Fruit fly (Drosophila melanogaster) whole organism, embryonic: ENCODE results near the gene Dh31.
A peak's percentile ranks its signal among the peaks of the same experiment; 100 is the strongest.

Experiments used
- Abd-B ChIP-seq: fragments of 200-800 bp; sonication (Bioruptor generic); optimal IDR thresholded peaks from 2 replicates; lab custom pipeline; 2018; ENCODE audit warnings: missing biosample characterization, mild to moderate bottlenecking, missing genetic modification characterization, moderate library complexity
- Asciz ChIP-seq: fragments of 200-800 bp; sonication (Bioruptor generic); optimal IDR thresholded peaks from 2 replicates; lab custom pipeline; 2017; ENCODE audit warnings: missing biosample characterization, mild to moderate bottlenecking, missing genetic modification characterization, missing genetic modification reagents
- Atf-2 ChIP-seq: fragments of 200-800 bp; sonication (Bioruptor generic); optimal IDR thresholded peaks from 2 replicates; lab custom pipeline; 2016; ENCODE audit warnings: missing biosample characterization, missing genetic modification characterization
- C15 ChIP-seq: fragments of 200-800 bp; sonication (Bioruptor generic); IDR thresholded peaks from 3 replicates; pipeline ENCODE4 v1.3.6; 2022; ENCODE audit warnings: missing biosample characterization, missing genetic modification characterization
- CG12155 ChIP-seq: fragments of 200-800 bp; sonication (Bioruptor generic); optimal IDR thresholded peaks from 3 replicates; lab custom pipeline; 2016; ENCODE audit warnings: missing biosample characterization, missing genetic modification characterization
- CG13624 ChIP-seq: fragments of 200-800 bp; sonication (Bioruptor generic); optimal IDR thresholded peaks from 2 replicates; lab custom pipeline; 2016; ENCODE audit warnings: missing biosample characterization, missing genetic modification characterization
- CG15514 ChIP-seq: fragments of 200-800 bp; sonication (Bioruptor generic); optimal IDR thresholded peaks from 3 replicates; lab custom pipeline; 2017; ENCODE audit warnings: missing biosample characterization, missing genetic modification characterization, mild to moderate bottlenecking, moderate library complexity, missing genetic modification reagents
- CG15601 ChIP-seq: fragments of 200-800 bp; sonication (Bioruptor generic); optimal IDR thresholded peaks from 3 replicates; lab custom pipeline; 2019; ENCODE audit warnings: missing biosample characterization, mild to moderate bottlenecking, missing genetic modification characterization, moderate library complexity
- CG17186 ChIP-seq: fragments of 200-800 bp; sonication (Bioruptor generic); optimal IDR thresholded peaks from 3 replicates; lab custom pipeline; 2017; ENCODE audit warnings: missing biosample characterization, missing genetic modification reagents, missing genetic modification characterization
- CG17829 ChIP-seq: fragments of 200-800 bp; optimal IDR thresholded peaks from 2 replicates; lab custom pipeline; 2019; ENCODE audit warnings: missing biosample characterization, mild to moderate bottlenecking, missing genetic modification characterization, moderate library complexity
- CG18619 ChIP-seq: fragments of 200-800 bp; sonication (Bioruptor generic); optimal IDR thresholded peaks from 3 replicates; lab custom pipeline; 2017; ENCODE audit warnings: missing biosample characterization, mild to moderate bottlenecking, missing genetic modification characterization
- CG31224 ChIP-seq: fragments of 200-800 bp; sonication (Bioruptor generic); IDR thresholded peaks from 2 replicates; pipeline ENCODE4 v1.3.6; 2022; ENCODE audit warnings: missing biosample characterization, missing genetic modification characterization
- CG32532 ChIP-seq: fragments of 200-800 bp; sonication (Bioruptor generic); IDR thresholded peaks from 2 replicates; pipeline ENCODE4 v1.3.6; 2022; ENCODE audit warnings: missing biosample characterization, missing genetic modification characterization
- CG32767 ChIP-seq: fragments of 200-800 bp; sonication (Bioruptor generic); IDR thresholded peaks from 2 replicates; pipeline ENCODE4 v1.3.6; 2022; ENCODE audit warnings: missing biosample characterization, missing genetic modification characterization
- CG3847 ChIP-seq: fragments of 200-800 bp; sonication (Bioruptor generic); IDR thresholded peaks from 2 replicates; pipeline ENCODE4 v1.3.6; 2022; ENCODE audit warnings: missing biosample characterization, missing genetic modification characterization
- CG7839 ChIP-seq: fragments of 200-800 bp; sonication (Bioruptor generic); optimal IDR thresholded peaks from 3 replicates; lab custom pipeline; 2018; ENCODE audit warnings: missing biosample characterization, mild to moderate bottlenecking, missing genetic modification characterization, moderate library complexity
- CG9215 ChIP-seq: fragments of 200-800 bp; sonication (Bioruptor generic); IDR thresholded peaks from 2 replicates; pipeline ENCODE4 v1.3.6; 2022; ENCODE audit warnings: missing biosample characterization, missing genetic modification characterization
- Chrac-16 ChIP-seq: fragments of 200-800 bp; sonication (Bioruptor generic); optimal IDR thresholded peaks from 3 replicates; lab custom pipeline; 2016; ENCODE audit warnings: missing biosample characterization, missing genetic modification characterization
- D19B ChIP-seq: fragments of 200-800 bp; sonication (Bioruptor generic); optimal IDR thresholded peaks from 2 replicates; lab custom pipeline; 2017; ENCODE audit warnings: missing biosample characterization, mild to moderate bottlenecking, missing genetic modification characterization
- HLH3B ChIP-seq: fragments of 200-800 bp; sonication (Bioruptor generic); IDR thresholded peaks from 2 replicates; pipeline ENCODE4 v1.3.6; 2022; ENCODE audit warnings: missing biosample characterization, missing genetic modification characterization
- Hey ChIP-seq: fragments of 200-800 bp; sonication (Bioruptor generic); optimal IDR thresholded peaks from 3 replicates; lab custom pipeline; 2018; ENCODE audit warnings: missing biosample characterization, mild to moderate bottlenecking, missing genetic modification characterization
- Myb ChIP-seq: fragments of 200-800 bp; sonication (Bioruptor generic); optimal IDR thresholded peaks from 2 replicates; lab custom pipeline; 2016; ENCODE audit warnings: missing biosample characterization, missing genetic modification characterization
- NC2β ChIP-seq: fragments of 200-800 bp; sonication (Bioruptor generic); optimal IDR thresholded peaks from 2 replicates; lab custom pipeline; 2016; ENCODE audit warnings: missing biosample characterization, missing genetic modification characterization
- Oaz ChIP-seq: fragments of 200-800 bp; sonication (Bioruptor generic); IDR thresholded peaks from 2 replicates; pipeline ENCODE4 v1.3.6; 2022; ENCODE audit warnings: missing biosample characterization, missing genetic modification characterization
- Rx ChIP-seq: fragments of 200-800 bp; sonication (Bioruptor generic); IDR thresholded peaks from 2 replicates; pipeline ENCODE4 v1.3.6; 2022; ENCODE audit warnings: missing biosample characterization, missing genetic modification characterization
- Trl ChIP-seq, 3 experiments: fragments of >200 bp in 2 of 3; fragments of 200-800 bp in 1 of 3; sonication (Bioruptor generic) in 1 of 3; optimal IDR thresholded peaks; 2 replicates in 1 of 3; 3 replicates in 2 of 3; lab custom pipeline; 2016 to 2017; ENCODE audit warnings: missing biosample characterization in 1 of 3, missing genetic modification characterization in 1 of 3
- cad ChIP-seq: fragments of >200 bp; optimal IDR thresholded peaks from 2 replicates; lab custom pipeline; 2017; ENCODE audit warnings: missing biosample characterization, missing genetic modification characterization
- ci ChIP-seq: fragments of 200-800 bp; sonication (Bioruptor generic); IDR thresholded peaks from 3 replicates; pipeline ENCODE4 v1.3.6; 2022; ENCODE audit warnings: missing biosample characterization, missing genetic modification characterization
- croc ChIP-seq: fragments of 200-800 bp; sonication (Bioruptor generic); conservative IDR thresholded peaks from 3 replicates; pipeline ENCODE4 v1.3.6; 2022; ENCODE audit warnings: missing biosample characterization, missing genetic modification characterization
- cwo ChIP-seq: fragments of 200-800 bp; sonication (Bioruptor generic); optimal IDR thresholded peaks from 3 replicates; lab custom pipeline; 2017; ENCODE audit warnings: missing biosample characterization, missing genetic modification characterization, mild to moderate bottlenecking, moderate library complexity, missing genetic modification reagents
- dpn ChIP-seq, 2 experiments: fragments of 200-800 bp; sonication (Bioruptor generic); optimal IDR thresholded peaks; 3 replicates each; lab custom pipeline; 2016; ENCODE audit warnings: missing biosample characterization in 2 of 2, missing genetic modification characterization in 2 of 2
- en ChIP-seq: fragments of 200-800 bp; sonication (Bioruptor generic); optimal IDR thresholded peaks from 2 replicates; lab custom pipeline; 2016; ENCODE audit warnings: missing biosample characterization, missing genetic modification characterization
- gfzf ChIP-seq: fragments of 200-800 bp; sonication (Bioruptor generic); optimal IDR thresholded peaks from 2 replicates; lab custom pipeline; 2016; ENCODE audit warnings: missing biosample characterization, mild to moderate bottlenecking, missing genetic modification characterization, moderate library complexity
- gro ChIP-seq: fragments of 200-800 bp; sonication (Bioruptor generic); optimal IDR thresholded peaks from 2 replicates; lab custom pipeline; 2016; ENCODE audit warnings: missing biosample characterization, missing genetic modification characterization
- hkb ChIP-seq, 2 experiments: fragments of 200-800 bp in 1 of 2; fragments of >200 bp in 1 of 2; sonication (Bioruptor generic) in 1 of 2; IDR thresholded peaks in 1 of 2; optimal IDR thresholded peaks in 1 of 2; 2 replicates each; pipeline versions ENCODE4 v1.3.6 to Lab custom; 2017 to 2022; ENCODE audit warnings: missing biosample characterization in 1 of 2, missing genetic modification characterization in 1 of 2
- lov ChIP-seq, 2 experiments: fragments of 200-800 bp in 1 of 2; fragments of >200 bp in 1 of 2; sonication (Bioruptor generic) in 1 of 2; IDR thresholded peaks in 1 of 2; optimal IDR thresholded peaks in 1 of 2; 2 replicates in 1 of 2; 3 replicates in 1 of 2; pipeline versions ENCODE4 v1.3.6 to Lab custom; 2017 to 2022; ENCODE audit warnings: missing biosample characterization in 1 of 2, missing genetic modification characterization in 1 of 2
- nau ChIP-seq: fragments of 200-800 bp; sonication (Bioruptor generic); optimal IDR thresholded peaks from 3 replicates; lab custom pipeline; 2017; ENCODE audit warnings: missing biosample characterization, mild to moderate bottlenecking, missing genetic modification characterization, missing genetic modification reagents
- nmo ChIP-seq: fragments of 200-800 bp; sonication (Bioruptor generic); optimal IDR thresholded peaks from 2 replicates; lab custom pipeline; 2018; ENCODE audit warnings: missing biosample characterization, mild to moderate bottlenecking, missing genetic modification characterization, moderate library complexity
- org-1 ChIP-seq: fragments of 200-800 bp; sonication (Bioruptor generic); optimal IDR thresholded peaks from 2 replicates; lab custom pipeline; 2017; ENCODE audit warnings: missing biosample characterization, missing genetic modification characterization
- row ChIP-seq: fragments of 200-800 bp; sonication (Bioruptor generic); IDR thresholded peaks from 3 replicates; pipeline ENCODE4 v1.3.6; 2022; ENCODE audit warnings: missing biosample characterization, missing genetic modification characterization
- so ChIP-seq: fragments of 200-800 bp; sonication (Bioruptor generic); IDR thresholded peaks from 3 replicates; pipeline ENCODE4 v1.3.6; 2022; ENCODE audit warnings: missing biosample characterization, missing genetic modification characterization
- sr ChIP-seq: fragments of 200-800 bp; sonication (Bioruptor generic); IDR thresholded peaks from 3 replicates; pipeline ENCODE4 v1.3.6; 2022; ENCODE audit warnings: missing biosample characterization, missing genetic modification characterization
- sug ChIP-seq: fragments of 200-800 bp; optimal IDR thresholded peaks from 2 replicates; lab custom pipeline; 2019; ENCODE audit warnings: missing biosample characterization, mild to moderate bottlenecking, missing genetic modification characterization, moderate library complexity
- trem ChIP-seq: fragments of 200-800 bp; optimal IDR thresholded peaks from 3 replicates; lab custom pipeline; 2019; ENCODE audit warnings: missing biosample characterization, mild to moderate bottlenecking, missing genetic modification characterization, moderate library complexity
- wek ChIP-seq: fragments of 200-800 bp; sonication (Bioruptor generic); optimal IDR thresholded peaks from 3 replicates; lab custom pipeline; 2018; ENCODE audit warnings: missing biosample characterization, mild to moderate bottlenecking, missing genetic modification characterization, moderate library complexity
- z ChIP-seq: fragments of 200-800 bp; sonication (Bioruptor generic); IDR thresholded peaks from 3 replicates; pipeline ENCODE4 v1.3.6; 2022; ENCODE audit warnings: missing biosample characterization, missing genetic modification characterization

Gene Dh31

DNA sequence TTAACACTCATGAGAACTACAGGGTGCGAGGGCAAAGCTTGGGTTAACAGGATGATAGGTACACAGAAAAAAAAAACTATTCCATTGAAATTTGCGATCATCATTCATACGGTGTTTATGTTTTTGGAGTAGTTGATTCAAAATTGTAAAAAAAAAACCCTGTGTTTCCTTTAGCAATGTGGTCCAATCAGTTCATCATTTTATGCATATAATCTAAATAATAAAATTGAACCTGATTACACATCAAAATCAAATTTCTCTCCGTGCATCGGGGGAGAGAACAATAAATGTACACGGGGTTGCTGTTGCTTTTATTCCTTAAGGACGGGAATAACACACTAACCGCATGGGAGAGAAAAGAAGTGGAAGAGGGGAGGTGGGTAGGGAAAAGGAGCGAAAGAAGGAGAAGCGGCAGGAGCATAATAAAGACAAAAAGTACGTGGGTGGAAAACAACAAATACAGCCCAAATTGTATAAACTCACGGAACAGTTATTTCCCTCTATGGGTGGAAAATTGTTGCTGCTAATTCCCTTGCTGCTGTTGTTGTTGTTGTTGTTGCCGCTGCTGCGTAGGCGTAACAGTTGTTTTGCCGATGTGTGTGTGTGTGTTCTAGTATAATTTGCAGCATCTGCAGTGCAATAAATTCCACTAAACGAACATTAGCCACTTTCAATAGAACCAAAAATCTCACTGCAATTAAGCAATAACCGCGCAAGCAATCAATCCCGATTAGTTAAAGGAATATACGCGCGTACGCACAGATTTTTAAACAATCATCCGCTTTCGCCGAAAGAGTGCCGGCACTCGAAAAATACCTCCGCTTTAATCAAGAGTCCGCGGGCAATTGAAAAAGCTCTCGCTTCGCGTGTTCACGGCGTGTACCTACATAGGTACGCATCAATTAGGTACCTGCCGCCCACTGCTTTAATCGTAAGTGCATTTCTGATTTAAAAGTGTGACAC is 43.2 kb downstream of the Dh31 start, which contains the start of gene Agpat2 (continued):
- TF ChIP-seq CG15514 (peak; percentile 67), C15 (0 out of 3 replicates have a peak, but pooled peaks have one; percentile 30), so (GFP tag; lab: Robert Waterston, UW) (peak; percentile 67; the same call in 1 of the 3 replicates), row (GFP tag; lab: Robert Waterston, UW) (peak; percentile 92), CG32767 (peak; percentile 63; the same call in 1 of the 2 replicates), Atf-2 (peak; percentile 81), Abd-B (GFP tag; lab: Kevin White, UChicago) (peak; percentile 71), Myb (peak; percentile 53), CG17186 (GFP tag; lab: Kevin White, UChicago) (peak; percentile 30), gfzf (GFP tag; lab: Kevin White, UChicago) (no peak), nau (GFP tag; lab: Kevin White, UChicago) (peak; percentile 83), dpn (GFP tag; optimal IDR thresholded peaks at IDR 0.05; lab: Kevin White, UChicago) (peak; percentile 76 to 85), gro (GFP tag; lab: Kevin White, UChicago) (peak; percentile 69), CG3847 (GFP tag; lab: Robert Waterston, UW) (peak; percentile 65), sr (GFP tag; lab: Robert Waterston, UW) (0 out of 3 replicates have a peak, but pooled peaks have one; percentile 9), CG31224 (GFP tag; lab: Robert Waterston, UW) (peak; percentile 56; the same call in 1 of the 2 replicates), Oaz (GFP tag; lab: Robert Waterston, UW) (peak; percentile 46), ci (peak; percentile 87), NC2β (GFP tag; lab: Kevin White, UChicago) (peak; percentile 82), Trl (optimal IDR thresholded peaks at IDR 0.05; lab: Kevin White, UChicago) (no peak), Trl (GFP tag; optimal IDR thresholded peaks at IDR 0.05; lab: Kevin White, UChicago) (peak; percentile 78), trem (peak; percentile 81), HLH3B (GFP tag; lab: Robert Waterston, UW) (peak; percentile 83), hkb (optimal IDR thresholded peaks at IDR 0.05; lab: Kevin White, UChicago) (no peak), hkb (GFP tag; IDR thresholded peaks at IDR 0.05; lab: Robert Waterston, UW) (peak; percentile 81), D19B (GFP tag; lab: Kevin White, UChicago) (peak; percentile 66), sug (tag; lab: Kevin White, UChicago) (peak; percentile 17), CG15601 (tag; lab: Kevin White, UChicago) (peak; percentile 82), CG9215 (GFP tag; lab: Robert Waterston, UW) (peak; percentile 56; the same call in 1 of the 2 replicates), Rx (GFP tag; lab: Robert Waterston, UW) (peak; percentile 46; the same call in 1 of the 2 replicates), CG13624 (GFP tag; lab: Kevin White, UChicago) (peak; percentile 82), nmo (GFP tag; lab: Kevin White, UChicago) (peak; percentile 87), cad (GFP tag; lab: Kevin White, UChicago) (no peak), org-1 (peak; percentile 77), CG17829 (tag; lab: Kevin White, UChicago) (peak; percentile 79), CG7839 (tag; lab: Kevin White, UChicago) (peak; percentile 90), Hey (tag; lab: Kevin White, UChicago) (no peak), wek (GFP tag; lab: Kevin White, UChicago) (no peak), CG18619 (GFP tag; lab: Kevin White, UChicago) (peak; percentile 78), Asciz (peak; percentile 80), lov (optimal IDR thresholded peaks at IDR 0.05; lab: Kevin White, UChicago) (no peak), lov (GFP tag; IDR thresholded peaks at IDR 0.05; lab: Robert Waterston, UW) (0 out of 3 replicates have a peak, but pooled peaks have one; percentile 38), croc (GFP tag; lab: Robert Waterston, UW) (peak; percentile 70; the same call in 2 of the 3 replicates), z (no peak), Chrac-16 (GFP tag; lab: Kevin White, UChicago) (peak; percentile 84), CG12155 (GFP tag; lab: Kevin White, UChicago) (peak; percentile 70), cwo (GFP tag; lab: Kevin White, UChicago) (peak; percentile 83), en (GFP tag; lab: Kevin White, UChicago) (peak; percentile 67), CG32532 (GFP tag; lab: Robert Waterston, UW) (peak; percentile 77)
